Worm (Caenorhabditis elegans): Measurements from ENCODE around the gene clec-216.

clec-216 gene

ce11 chrV:8000929-8001513, 48.3 kb upstream of the clec-216 start, which contains the start of gene Y97E10AR.1 (continued):
- TF ChIP-seq ceh-27 (GFP tag; optimal IDR thresholded peaks at IDR 0.05) (peak; percentile 27), let-607 (tag; optimal IDR thresholded peaks at IDR 0.05) (peak; percentile 62 to 68), nhr-179 (tag; optimal IDR thresholded peaks at IDR 0.05) (no peak), ztf-22 (GFP tag; optimal IDR thresholded peaks at IDR 0.05) (peak; percentile 75), F57A8.1 (GFP tag; optimal IDR thresholded peaks at IDR 0.05) (no peak), tlf-1 (GFP tag; optimal IDR thresholded peaks at IDR 0.05) (peak; percentile 35), K12H6.12 (tag; optimal IDR thresholded peaks at IDR 0.05) (peak; percentile 81), atf-7 (tag; optimal IDR thresholded peaks at IDR 0.05) (peak; percentile 85), ZK185.1 (tag; optimal IDR thresholded peaks at IDR 0.05; ENCODE audit: poor library complexity, severe bottlenecking) (peak; percentile 26), rcor-1 (GFP tag; IDR thresholded peaks at IDR 0.05) (0 out of 2 replicates have a peak, but pooled peaks have one; percentile 21), ztf-25 (GFP tag; IDR thresholded peaks at IDR 0.05) (no peak), F23B12.7 (tag; optimal IDR thresholded peaks at IDR 0.05; ENCODE audit: insufficient read depth) (peak; percentile 42), Y56A3A.18 (GFP tag; IDR thresholded peaks at IDR 0.05) (0 out of 2 replicates have a peak, but pooled peaks have one; percentile 68)

DNA sequence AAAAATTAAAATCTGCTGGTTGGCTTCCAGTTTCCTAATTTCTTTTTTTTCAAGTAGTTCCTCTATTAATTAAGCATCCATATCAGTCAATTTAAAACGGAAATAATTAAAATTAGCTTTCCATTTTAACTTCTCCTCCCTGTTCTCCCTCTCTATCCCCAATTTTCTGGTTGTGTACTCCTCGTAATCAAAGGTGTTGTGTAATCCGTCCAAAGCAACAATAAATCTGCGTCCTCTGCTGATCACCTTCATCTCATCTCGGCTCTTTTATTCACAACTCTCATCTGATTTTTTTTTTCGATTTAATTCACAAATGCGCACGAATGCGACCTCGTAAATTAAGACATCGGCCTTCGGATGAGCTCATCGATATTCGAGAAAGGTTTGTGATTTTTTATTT, 43.1 kb upstream of the clec-216 start, which contains the start of gene Y97E10AR.2:
Gene Y97E10AR.2, plus strand, starts transcription at position 301 of the 400 bp plus-strand sequence.
- no peak for TF ChIP-seq ztf-22 (GFP tag; optimal IDR thresholded peaks at IDR 0.05)
- TF ChIP-seq egrh-3 (GFP tag; IDR thresholded peaks at IDR 0.05), result no peak
- no peak for TF ChIP-seq F37B4.10 (GFP tag; IDR thresholded peaks at IDR 0.05)
- TF ChIP-seq cebp-2 (GFP tag; IDR thresholded peaks at IDR 0.05), result no peak
- TF ChIP-seq F57A8.1 (GFP tag; optimal IDR thresholded peaks at IDR 0.05), result no peak
- no peak for TF ChIP-seq ccch-3 (GFP tag; optimal IDR thresholded peaks at IDR 0.05)
- no peak for TF ChIP-seq ceh-79 (tag; optimal IDR thresholded peaks at IDR 0.05)
- no peak for TF ChIP-seq madf-8 (GFP tag; conservative IDR thresholded peaks at IDR 0.05)
- no peak for TF ChIP-seq K12H6.12 (tag; optimal IDR thresholded peaks at IDR 0.05)
- no peak for TF ChIP-seq attf-6 (GFP tag; IDR thresholded peaks at IDR 0.05)

DNA sequence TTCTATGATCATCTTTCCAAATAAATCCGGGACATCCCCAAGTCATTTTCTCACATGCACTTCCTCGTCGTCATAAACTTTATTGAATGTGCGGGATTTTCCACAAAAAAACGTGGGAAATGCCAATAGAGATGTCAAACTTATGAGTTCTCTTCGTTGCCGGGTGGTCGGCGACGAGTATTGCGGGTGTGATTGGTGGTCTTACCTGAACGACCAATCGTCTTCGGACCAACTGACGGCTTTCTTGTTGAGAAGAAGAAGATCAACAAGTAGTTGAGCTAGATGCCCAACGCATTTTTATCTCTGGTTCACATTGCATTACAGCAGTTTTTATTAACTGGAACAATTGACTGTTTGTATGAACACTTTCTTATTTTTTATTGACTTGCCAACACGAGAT, 42.4 kb upstream of the clec-216 start:
- TF ChIP-seq egl-44 (GFP tag; IDR thresholded peaks at IDR 0.05) (no peak), let-607 (tag; optimal IDR thresholded peaks at IDR 0.05) (no peak), madf-8 (GFP tag; conservative IDR thresholded peaks at IDR 0.05) (no peak), F49E8.2 (tag; optimal IDR thresholded peaks at IDR 0.05; ENCODE audit: insufficient read depth) (no peak), akir-1 (GFP tag; optimal IDR thresholded peaks at IDR 0.05) (no peak), nhr-27 (tag; optimal IDR thresholded peaks at IDR 0.05) (no peak), egrh-3 (GFP tag; IDR thresholded peaks at IDR 0.05) (no peak), hlh-12 (tag; optimal IDR thresholded peaks at IDR 0.05) (no peak), let-526 (GFP tag; IDR thresholded peaks at IDR 0.05) (no peak), ztf-25 (GFP tag; IDR thresholded peaks at IDR 0.05) (no peak), hmg-20 (GFP tag; IDR thresholded peaks at IDR 0.05) (no peak), nfya-1 (tag; optimal IDR thresholded peaks at IDR 0.05; ENCODE audit: borderline replicate concordance, insufficient read depth) (no peak), sptf-2 (GFP tag; optimal IDR thresholded peaks at IDR 0.05) (no peak)

DNA sequence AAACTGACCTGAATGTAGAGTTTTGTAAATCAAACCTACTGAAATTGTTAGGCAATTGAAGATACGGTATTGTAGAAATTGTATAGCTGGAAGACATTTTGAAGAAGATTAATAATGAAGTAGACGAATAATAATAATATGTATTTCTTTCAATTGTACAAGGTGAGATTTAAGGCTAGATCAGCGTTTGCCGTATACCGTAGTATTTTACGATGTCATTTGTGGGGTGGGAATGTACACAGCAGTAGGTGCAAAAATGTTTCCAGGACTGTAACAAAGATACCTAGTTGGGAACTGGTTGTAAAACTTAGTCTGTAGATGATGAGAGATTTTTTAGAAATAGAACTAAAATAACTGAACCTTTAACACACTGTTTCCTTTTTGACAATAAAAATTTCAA, 41.8 kb upstream of the clec-216 start, which contains the start of gene ceh-76:
Gene ceh-76, minus strand, starts transcription at position 101 of the 400 bp plus-strand sequence.
- no peak for TF ChIP-seq ets-4 (GFP tag; optimal IDR thresholded peaks at IDR 0.05)
- no peak for TF ChIP-seq madf-3 (GFP tag; IDR thresholded peaks at IDR 0.05)
- TF ChIP-seq F55B11.4 (tag; optimal IDR thresholded peaks at IDR 0.05; ENCODE audit: borderline replicate concordance, insufficient read depth), result no peak
- TF ChIP-seq efl-1 (GFP tag; optimal IDR thresholded peaks at IDR 0.05), result no peak
- TF ChIP-seq zfh-2 (GFP tag; conservative IDR thresholded peaks at IDR 0.05), result no peak
- no peak for TF ChIP-seq madf-8 (GFP tag; conservative IDR thresholded peaks at IDR 0.05)
- no peak for TF ChIP-seq B0261.1 (tag; optimal IDR thresholded peaks at IDR 0.05)

Data from whole organism, young adult.